Worm (Caenorhabditis elegans): ENCODE measurements around the gene srg-68.

Gene srg-68

ce11 chrV:5425008-5425407 is 40.2 kb downstream of the srg-68 start:
- no peak for TF ChIP-seq mab-5 (tag; optimal IDR thresholded peaks at IDR 0.05)
- no peak for TF ChIP-seq zag-1 (tag; optimal IDR thresholded peaks at IDR 0.05)
- no peak for TF ChIP-seq unc-55 (GFP tag; optimal IDR thresholded peaks at IDR 0.05)
- TF ChIP-seq lin-13 (GFP tag; optimal IDR thresholded peaks at IDR 0.05) = no peak
- TF ChIP-seq ztf-1 (GFP tag; conservative IDR thresholded peaks at IDR 0.05) = no peak
- TF ChIP-seq nhr-21 (tag; optimal IDR thresholded peaks at IDR 0.05) = peak; percentile 73
- peak; percentile 90 for TF ChIP-seq nhr-23 (tag; optimal IDR thresholded peaks at IDR 0.05)
- no peak for TF ChIP-seq R02D3.7 (tag; optimal IDR thresholded peaks at IDR 0.05)
- TF ChIP-seq sem-4 (tag; optimal IDR thresholded peaks at IDR 0.05) = no peak
- peak; percentile 92 for TF ChIP-seq ceh-16 (tag; optimal IDR thresholded peaks at IDR 0.05)
- TF ChIP-seq nhr-77 (tag; optimal IDR thresholded peaks at IDR 0.05) = no peak
- no peak for TF ChIP-seq ZK546.5 (tag; optimal IDR thresholded peaks at IDR 0.05)
- peak; percentile 97 for TF ChIP-seq sma-9 (GFP tag; optimal IDR thresholded peaks at IDR 0.05)
- TF ChIP-seq sma-9 (tag; optimal IDR thresholded peaks at IDR 0.05) = no peak
- no peak for TF ChIP-seq peb-1 (tag; optimal IDR thresholded peaks at IDR 0.05)
- no peak for TF ChIP-seq nhr-11 (tag; optimal IDR thresholded peaks at IDR 0.05)
- no peak for TF ChIP-seq nhr-237 (tag; optimal IDR thresholded peaks at IDR 0.05)
- peak; percentile 84 for TF ChIP-seq crh-2 (tag; optimal IDR thresholded peaks at IDR 0.05)
- no peak for TF ChIP-seq mbf-1 (tag; optimal IDR thresholded peaks at IDR 0.05)
- TF ChIP-seq blmp-1 (tag; optimal IDR thresholded peaks at IDR 0.05; ENCODE audit: insufficient read depth) = peak; percentile 68
- TF ChIP-seq snpc-4 (tag; optimal IDR thresholded peaks at IDR 0.05) = no peak
- no peak for TF ChIP-seq F13H6.1 (tag; optimal IDR thresholded peaks at IDR 0.05)
- no peak for TF ChIP-seq nhr-12 (tag; optimal IDR thresholded peaks at IDR 0.05)
- no peak for TF ChIP-seq lin-11 (tag; optimal IDR thresholded peaks at IDR 0.05)
- no peak for TF ChIP-seq skn-1 (tag; optimal IDR thresholded peaks at IDR 0.05)
- TF ChIP-seq nhr-6 (tag; optimal IDR thresholded peaks at IDR 0.05) = peak; percentile 74
- no peak for TF ChIP-seq aly-2 (tag; optimal IDR thresholded peaks at IDR 0.05)
- TF ChIP-seq nhr-129 (tag; optimal IDR thresholded peaks at IDR 0.05) = peak; percentile 34
- peak; percentile 85 to 93 for TF ChIP-seq mdl-1 (tag; optimal IDR thresholded peaks at IDR 0.05)
- peak; percentile 79 for TF ChIP-seq sma-3 (GFP tag; optimal IDR thresholded peaks at IDR 0.05)
- TF ChIP-seq ztf-11 (tag; optimal IDR thresholded peaks at IDR 0.05) = no peak
- TF ChIP-seq nhr-10 (tag; optimal IDR thresholded peaks at IDR 0.05) = no peak
- TF ChIP-seq C34F6.9 (tag; optimal IDR thresholded peaks at IDR 0.05) = peak; percentile 0
- no peak for TF ChIP-seq ztf-4 (tag; optimal IDR thresholded peaks at IDR 0.05)
- no peak for TF ChIP-seq lsy-2 (tag; optimal IDR thresholded peaks at IDR 0.05)
- TF ChIP-seq elt-3 (tag; optimal IDR thresholded peaks at IDR 0.05) = no peak
- peak; percentile 97 for TF ChIP-seq elt-1 (tag; optimal IDR thresholded peaks at IDR 0.05)
- TF ChIP-seq unc-39 (tag; optimal IDR thresholded peaks at IDR 0.05) = no peak
- TF ChIP-seq fos-1 (tag; optimal IDR thresholded peaks at IDR 0.05) = peak; percentile 97
- TF ChIP-seq ceh-82 (tag; optimal IDR thresholded peaks at IDR 0.05) = no peak
- TF ChIP-seq nhr-25 (tag; optimal IDR thresholded peaks at IDR 0.05) = peak; percentile 84
- TF ChIP-seq unc-62 (GFP tag; optimal IDR thresholded peaks at IDR 0.05) = no peak
- TF ChIP-seq dmd-4 (tag; optimal IDR thresholded peaks at IDR 0.05) = no peak
- TF ChIP-seq Y55F3AM.14 (GFP tag; optimal IDR thresholded peaks at IDR 0.05) = no peak
- no peak for TF ChIP-seq lin-39 (tag; optimal IDR thresholded peaks at IDR 0.05)
- TF ChIP-seq egl-27 (tag; optimal IDR thresholded peaks at IDR 0.05) = peak; percentile 43
- TF ChIP-seq alr-1 (tag; optimal IDR thresholded peaks at IDR 0.05) = no peak
- no peak for TF ChIP-seq ama-1 (optimal IDR thresholded peaks at IDR 0.05)
- peak; percentile 46 for TF ChIP-seq gmeb-1 (tag; optimal IDR thresholded peaks at IDR 0.05)

Data from whole organism, L2 larva.